Worm (Caenorhabditis elegans): ENCODE measurements around the gene mrp-6.
"Not testable (repeated sequence)": the region's sequence is repeated elsewhere in the genome, so short reads cannot be mapped to it uniquely, and the experiment has no call there.

Gene mrp-6

DNA sequence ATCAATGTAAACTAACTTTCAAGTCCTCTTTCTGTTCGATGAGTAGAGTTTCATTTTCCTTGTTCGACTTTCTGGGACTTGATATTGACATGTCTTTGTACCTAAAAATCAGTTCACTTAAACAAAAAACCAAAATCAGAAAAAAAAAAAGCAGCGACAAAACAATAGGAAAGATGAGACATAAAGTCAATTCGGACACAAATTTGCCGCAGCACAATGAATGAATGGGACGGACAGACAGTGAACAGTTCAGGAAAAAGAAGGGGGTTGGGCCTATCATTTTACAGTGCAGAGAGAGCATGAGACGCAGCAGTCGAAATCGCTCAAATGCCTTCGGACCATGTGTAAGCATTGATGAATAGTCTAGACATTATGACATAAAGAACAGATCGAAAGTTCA lies at the start of gene mrp-6:
mrp-6 (minus strand) TSS at position 101 of the 400 bp plus-strand sequence.
- no peak for TF ChIP-seq unc-62 (GFP tag; optimal IDR thresholded peaks at IDR 0.05)

DNA sequence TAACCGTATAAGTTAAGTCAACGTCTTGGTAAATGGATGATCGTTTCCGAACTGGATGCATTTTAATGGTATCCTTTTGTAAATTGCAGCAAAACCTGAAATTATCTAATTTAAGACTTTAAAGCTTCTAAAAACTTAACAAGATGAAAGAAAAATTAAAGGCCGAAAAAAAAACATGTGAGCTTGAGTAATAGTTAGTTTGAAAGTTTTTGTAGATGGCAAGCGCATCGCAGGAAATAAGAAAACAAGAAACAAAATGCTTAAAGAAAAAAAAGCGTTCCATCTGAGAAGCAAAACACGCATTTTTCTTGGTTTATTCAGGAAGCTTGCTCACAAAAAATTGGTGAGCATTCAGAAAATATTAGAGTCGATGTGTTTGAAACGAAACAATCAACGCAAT lies 49.2 kb upstream of the mrp-6 start, which contains the start of gene rab-37:
rab-37 (minus strand) TSS at position 101 of the 400 bp plus-strand sequence.
- TF ChIP-seq unc-62 (GFP tag; optimal IDR thresholded peaks at IDR 0.05), result no peak

DNA sequence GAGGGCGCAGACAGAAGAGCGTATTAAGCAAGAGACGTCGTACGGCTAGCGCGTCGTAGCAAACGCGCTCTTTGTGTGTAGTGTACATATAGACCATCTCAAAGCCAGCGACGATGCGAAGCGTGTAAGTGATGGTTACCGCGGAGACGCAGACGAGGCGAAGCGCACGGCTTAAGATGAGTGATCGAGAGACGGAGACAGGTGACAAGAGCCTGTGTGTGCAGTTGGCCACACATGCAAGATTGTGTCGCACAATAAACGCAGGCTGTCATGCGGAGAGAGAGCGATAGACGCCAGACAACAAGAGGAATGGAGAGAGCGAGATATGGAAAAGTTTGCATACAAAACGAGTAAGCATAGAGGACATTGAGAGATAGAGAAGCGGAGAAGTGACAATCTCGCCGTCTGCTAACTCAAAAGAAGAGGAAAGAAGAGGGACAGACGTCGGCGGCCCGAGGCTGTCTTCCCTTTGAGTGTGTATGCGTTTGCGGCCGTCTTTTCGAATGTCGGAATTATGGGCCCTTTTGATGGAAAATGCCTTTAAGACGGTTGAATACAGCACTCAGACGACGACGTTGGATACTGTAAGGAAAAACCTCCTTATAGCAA lies 36.3 kb upstream of the mrp-6 start:
- TF ChIP-seq unc-62 (GFP tag; optimal IDR thresholded peaks at IDR 0.05), result no peak

ce11 chrX:4222200-4222599 lies 35.6 kb upstream of the mrp-6 start:
- no peak for TF ChIP-seq unc-62 (GFP tag; optimal IDR thresholded peaks at IDR 0.05)

DNA sequence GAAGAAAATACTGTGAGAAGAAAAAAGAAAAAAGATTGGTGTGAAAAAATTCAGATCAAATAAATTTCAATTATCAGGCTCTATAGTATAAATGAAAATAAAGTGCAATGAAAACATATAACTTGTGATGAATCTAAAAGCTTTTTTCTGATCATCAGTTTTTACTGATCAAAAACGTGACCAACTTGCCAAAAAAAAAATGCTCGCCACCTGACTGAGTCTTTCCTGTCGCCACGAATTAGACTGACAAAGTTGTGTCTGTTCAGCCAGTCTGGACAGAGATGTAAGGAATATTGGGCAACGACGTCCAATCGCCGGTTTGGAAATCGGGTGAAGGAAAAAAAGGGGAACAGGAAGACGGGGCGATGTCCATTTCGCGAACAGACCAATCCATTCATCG lies 32.9 kb upstream of the mrp-6 start:
- no peak for TF ChIP-seq unc-62 (GFP tag; optimal IDR thresholded peaks at IDR 0.05)

DNA sequence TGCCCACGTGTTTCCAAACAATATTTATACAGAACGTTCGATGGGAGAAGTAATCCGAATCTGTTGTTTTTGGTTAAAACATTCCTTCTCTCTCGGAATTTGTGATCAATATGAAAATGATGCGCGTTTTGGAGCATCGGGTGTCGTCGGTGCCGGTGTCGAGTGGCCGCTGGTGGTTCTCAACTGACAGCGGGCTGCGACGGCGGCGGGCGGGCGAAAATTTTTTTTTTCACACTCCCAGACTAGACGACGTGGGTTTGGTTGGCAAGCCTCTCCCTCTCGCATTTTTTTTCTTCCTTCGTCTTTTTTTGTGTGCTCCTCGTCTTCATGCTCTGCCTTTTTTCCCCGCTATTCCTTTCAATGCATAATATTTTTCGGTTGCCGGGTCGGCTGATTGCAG lies 31.6 kb upstream of the mrp-6 start, which contains the start of gene W01H2.2:
W01H2.2 (minus strand) TSS at position 285 of the 400 bp plus-strand sequence.
- no peak for TF ChIP-seq unc-62 (GFP tag; optimal IDR thresholded peaks at IDR 0.05)

- TF ChIP-seq unc-62 (GFP tag; optimal IDR thresholded peaks at IDR 0.05), result no peak
Observed at ce11 chrX:4216894-4217293, 30.3 kb upstream of the mrp-6 start, which contains the start of the genes F20B6.10 and hpk-1. F20B6.10 (minus strand) TSS chrX:4217196. hpk-1 (minus strand) TSS chrX:4217290.

DNA sequence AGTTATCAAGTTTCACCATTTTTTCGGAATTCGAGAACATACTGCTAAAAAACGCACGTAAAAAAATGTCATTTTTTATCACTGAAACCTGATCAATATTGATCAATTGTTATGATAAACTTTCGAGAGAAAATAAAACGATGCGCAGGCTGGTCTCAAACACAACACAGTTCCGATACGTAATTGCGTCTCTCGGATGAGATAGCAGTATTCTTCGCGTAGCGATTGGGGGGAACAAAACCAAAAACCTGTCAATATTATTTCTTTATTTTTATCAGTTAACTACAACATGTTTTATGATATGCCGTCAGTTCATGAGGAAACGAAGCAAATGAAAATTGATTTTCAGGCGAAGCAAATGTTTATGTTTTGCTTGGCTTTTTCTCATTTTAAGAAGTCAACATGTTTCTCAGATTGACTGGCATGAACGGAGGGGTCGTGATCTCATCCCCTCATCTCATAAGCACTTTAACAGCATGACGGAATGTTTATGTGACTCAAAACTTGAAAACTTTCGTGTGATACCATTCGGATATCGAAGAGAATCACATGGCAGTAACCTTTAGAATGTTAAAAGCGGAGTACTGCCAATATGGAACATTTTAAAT lies 29.0 kb upstream of the mrp-6 start:
- no peak for TF ChIP-seq unc-62 (GFP tag; optimal IDR thresholded peaks at IDR 0.05)

- TF ChIP-seq unc-62 (GFP tag; optimal IDR thresholded peaks at IDR 0.05), result no peak
Observed at ce11 chrX:4214643-4215042, 28.1 kb upstream of the mrp-6 start.

- peak; percentile 62 for TF ChIP-seq unc-62 (GFP tag; optimal IDR thresholded peaks at IDR 0.05)
Observed at ce11 chrX:4209131-4209530, 22.6 kb upstream of the mrp-6 start.

- TF ChIP-seq unc-62 (GFP tag; optimal IDR thresholded peaks at IDR 0.05), result no peak
Observed at ce11 chrX:4208495-4208894, 21.9 kb upstream of the mrp-6 start.

DNA sequence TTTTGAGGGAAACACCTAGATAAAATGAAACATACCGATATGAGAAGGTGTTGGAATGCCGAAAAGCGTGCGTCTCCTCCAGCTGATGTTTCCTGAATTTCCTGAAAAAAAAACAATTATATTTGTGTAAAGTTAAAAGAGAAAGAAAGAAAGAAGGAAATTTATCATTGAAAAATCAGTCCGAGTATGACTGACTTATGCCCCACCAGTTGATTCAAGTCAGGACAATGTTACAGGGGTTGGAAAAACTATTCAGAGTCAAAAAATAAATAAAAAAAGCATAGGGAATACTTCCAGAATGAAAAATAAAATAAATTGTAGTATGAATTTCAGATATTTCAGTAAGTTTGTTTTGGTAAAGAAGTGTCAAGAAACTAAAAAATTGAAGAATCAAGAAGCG lies 20.8 kb upstream of the mrp-6 start, which contains the start of gene F20B6.9:
F20B6.9 (minus strand) TSS at position 101 of the 400 bp plus-strand sequence.
- not testable (repeated sequence) for TF ChIP-seq unc-62 (GFP tag; optimal IDR thresholded peaks at IDR 0.05)

DNA sequence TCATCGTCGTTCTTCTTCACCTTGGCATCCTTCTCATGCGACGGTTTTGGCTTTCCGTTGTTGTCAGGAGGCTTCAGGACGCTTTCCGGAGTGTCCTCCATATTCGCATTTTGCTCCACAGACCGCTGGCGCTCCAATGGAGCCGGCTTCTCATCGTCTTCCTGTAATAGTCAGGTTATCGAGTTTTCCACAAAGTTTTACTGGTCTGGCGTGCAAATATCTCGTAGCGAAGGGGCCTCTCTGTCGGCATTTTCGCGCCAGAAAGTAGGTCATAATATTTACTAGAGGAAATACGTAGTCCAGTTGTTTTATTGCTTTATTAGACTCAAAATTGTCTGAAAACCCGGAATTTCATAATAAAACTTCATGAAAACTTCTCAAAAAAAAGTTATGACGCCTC lies 15.6 kb upstream of the mrp-6 start, which contains the start of gene F20B6.6:
F20B6.6 (minus strand) TSS at position 101 of the 400 bp plus-strand sequence.
- TF ChIP-seq unc-62 (GFP tag; optimal IDR thresholded peaks at IDR 0.05), result not testable (repeated sequence)

DNA sequence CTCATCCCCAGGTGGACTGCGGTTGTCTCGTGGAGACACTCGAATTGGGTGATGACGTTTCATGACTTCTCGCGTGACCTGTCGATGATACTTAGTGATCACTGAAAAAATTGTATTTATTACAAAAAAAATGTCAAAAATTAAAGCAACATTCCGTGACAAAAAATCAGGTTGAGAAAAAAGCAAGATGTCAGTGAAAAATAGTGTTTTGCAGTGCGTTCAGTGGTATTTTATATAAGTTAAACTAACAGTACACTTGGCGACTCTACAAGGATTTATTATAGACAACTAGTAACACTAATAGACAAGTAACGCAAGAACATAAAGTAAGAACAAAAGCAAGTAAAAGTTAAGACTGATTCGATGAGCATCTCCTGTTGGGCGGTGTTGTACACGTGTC lies 13.3 kb upstream of the mrp-6 start, which contains the start of gene F20B6.5:
F20B6.5 (minus strand) TSS at position 101 of the 400 bp plus-strand sequence.
- not testable (repeated sequence) for TF ChIP-seq unc-62 (GFP tag; optimal IDR thresholded peaks at IDR 0.05)

DNA sequence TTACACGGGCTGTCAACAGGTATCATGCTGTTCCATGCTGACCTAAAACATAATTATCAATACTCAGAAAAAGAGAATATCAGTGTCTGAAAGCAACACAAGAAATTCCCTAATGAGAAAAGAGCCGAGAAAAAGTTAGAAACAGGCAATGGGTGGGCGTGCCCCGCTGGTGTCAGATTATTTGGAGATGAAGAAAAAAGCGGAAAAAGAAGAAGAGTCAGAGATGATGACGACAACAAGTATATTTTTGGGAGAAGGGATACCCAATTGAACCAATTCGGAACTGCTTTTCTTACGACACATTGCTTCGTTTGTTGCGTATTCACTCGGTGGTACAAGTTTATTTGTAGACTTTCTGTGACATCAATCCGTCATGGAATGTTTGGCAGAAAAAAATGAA lies 9.9 kb upstream of the mrp-6 start, which contains the start of gene F20B6.4:
F20B6.4 (minus strand) TSS at position 101 of the 400 bp plus-strand sequence.
- no peak for TF ChIP-seq unc-62 (GFP tag; optimal IDR thresholded peaks at IDR 0.05)

ce11 chrX:4193080-4193479 lies 6.5 kb upstream of the mrp-6 start:
- no peak for TF ChIP-seq unc-62 (GFP tag; optimal IDR thresholded peaks at IDR 0.05)

DNA sequence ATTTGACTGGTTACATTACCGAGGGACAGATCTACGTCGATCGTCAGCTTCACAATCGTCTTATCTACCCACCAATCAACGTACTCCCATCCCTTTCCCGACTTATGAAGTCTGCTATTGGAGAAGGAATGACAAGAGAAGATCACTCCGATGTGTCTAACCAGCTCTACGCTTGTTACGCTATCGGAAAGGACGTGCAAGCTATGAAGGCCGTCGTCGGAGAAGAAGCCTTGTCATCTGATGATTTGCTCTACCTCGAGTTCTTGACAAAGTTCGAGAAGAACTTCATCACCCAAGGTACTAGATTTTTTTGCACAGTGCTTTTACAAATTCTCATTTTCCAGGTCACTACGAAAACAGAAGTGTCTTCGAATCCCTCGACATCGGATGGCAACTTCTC lies 5.7 kb upstream of the mrp-6 start:
- no peak for TF ChIP-seq unc-62 (GFP tag; optimal IDR thresholded peaks at IDR 0.05)

Measured in whole organism, dauer.